Worm (Caenorhabditis elegans) whole organism, L2 larva: Measurements from ENCODE around the gene C35A5.5.

Experiments
- aly-2 ChIP-seq: fragments of 150-350 bp; optimal IDR thresholded peaks from 2 replicates; lab custom pipeline; 2014; ENCODE audit warnings: missing biosample characterization, missing genetic modification characterization
- fos-1 ChIP-seq: fragments of 150-350 bp; optimal IDR thresholded peaks from 2 replicates; lab custom pipeline; 2014; ENCODE audit warnings: missing biosample characterization, missing genetic modification characterization
- nhr-77 ChIP-seq: fragments of 150-350 bp; optimal IDR thresholded peaks from 2 replicates; lab custom pipeline; 2014; ENCODE audit warnings: missing biosample characterization, missing genetic modification characterization
- unc-62 ChIP-seq: fragments of 150-350 bp; optimal IDR thresholded peaks from 2 replicates; lab custom pipeline; 2014; ENCODE audit warnings: missing biosample characterization, missing genetic modification reagents, missing genetic modification characterization

DNA sequence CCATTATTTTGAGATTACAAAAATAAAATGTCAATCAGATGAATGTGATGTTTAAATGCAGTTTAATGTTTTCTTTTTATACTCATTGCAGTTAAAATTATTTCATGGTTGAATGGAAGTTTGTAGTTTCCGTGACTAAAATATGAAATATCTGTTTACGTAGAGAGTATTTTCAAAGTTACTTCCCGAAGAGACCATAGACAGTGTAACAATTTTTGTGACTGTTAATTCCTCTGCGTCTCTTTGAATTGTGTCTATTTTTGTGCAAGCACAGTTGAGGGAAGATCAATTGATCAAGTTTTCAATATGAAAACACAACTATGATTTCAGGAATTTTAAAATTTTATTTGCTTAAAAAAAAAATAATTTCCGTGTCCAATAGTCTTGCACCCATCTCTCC lies 41.1 kb downstream of the C35A5.5 start, which contains the start of gene F25D1.5:
- no peak for TF ChIP-seq unc-62 (GFP tag; lab: Kevin White, UChicago)
- peak; percentile 27 for TF ChIP-seq nhr-77
- TF ChIP-seq aly-2 (tag; lab: Kevin White, UChicago), result no peak
- peak; percentile 41 for TF ChIP-seq fos-1
